Worm (Caenorhabditis elegans) whole organism, late embryonic: ENCODE measurements around the gene C35B1.9.

Experiments
- F13H6.1 ChIP-seq: sonication (generic microtip); optimal IDR thresholded peaks from 2 replicates; lab custom pipeline; 2016; ENCODE audit warnings: missing genetic modification characterization, missing compliant biosample characterization
- T23F11.4 ChIP-seq: fragments of 200-800 bp; sonication (Bioruptor generic); optimal IDR thresholded peaks from 2 replicates; lab custom pipeline; 2018; ENCODE audit warnings: mild to moderate bottlenecking, missing genetic modification characterization, missing compliant biosample characterization
- ceh-45 ChIP-seq: fragments of 200-800 bp; sonication (Bioruptor generic); IDR thresholded peaks from 2 replicates; pipeline ENCODE4 v1.3.6; 2022; ENCODE audit warnings: missing genetic modification reagents, missing genetic modification characterization, missing compliant biosample characterization
- nfya-1 ChIP-seq: sonication (generic microtip); optimal IDR thresholded peaks from 2 replicates; lab custom pipeline; 2017; ENCODE audit warnings: missing genetic modification characterization, mild to moderate bottlenecking, missing compliant biosample characterization, antibody characterized with exemption, moderate library complexity
- odd-2 ChIP-seq: sonication (generic microtip); optimal IDR thresholded peaks from 2 replicates; lab custom pipeline; 2017; ENCODE audit warnings: antibody characterized with exemption, mild to moderate bottlenecking, missing genetic modification characterization, missing compliant biosample characterization
- pha-4 ChIP-seq: fragments of 150-350 bp; optimal IDR thresholded peaks from 2 replicates; lab custom pipeline; 2018; ENCODE audit warnings: missing biosample characterization, missing genetic modification reagents, missing genetic modification characterization
- tbx-2 ChIP-seq: sonication (generic microtip); optimal IDR thresholded peaks from 2 replicates; lab custom pipeline; 2016; ENCODE audit warnings: missing genetic modification characterization, missing compliant biosample characterization
- zip-5 ChIP-seq: sonication (generic microtip); optimal IDR thresholded peaks from 2 replicates; lab custom pipeline; 2016; ENCODE audit warnings: missing genetic modification characterization, missing compliant biosample characterization

DNA sequence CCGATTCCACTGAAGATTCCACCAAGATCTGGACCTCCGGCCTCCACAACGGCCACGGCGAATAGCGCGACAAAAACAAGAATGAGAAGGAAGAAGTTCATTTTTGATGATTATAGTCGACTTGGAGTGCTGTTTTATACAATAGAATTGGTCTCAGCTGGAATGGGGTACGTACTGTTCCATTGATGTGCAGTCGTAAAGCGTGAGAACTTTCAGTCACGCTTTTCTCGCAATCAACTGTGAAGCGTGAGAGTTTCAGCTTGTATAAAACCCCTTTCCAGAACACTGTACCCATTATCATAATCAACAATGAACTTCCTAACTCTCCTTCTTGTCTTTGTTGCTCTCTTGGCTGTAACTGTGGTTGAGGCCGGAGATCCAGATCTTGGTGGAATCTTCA is 34.9 kb upstream of the C35B1.9 start, which contains the start of the genes F49F1.4 and F49F1.2:
- no peak for TF ChIP-seq T23F11.4 (GFP tag; lab: Kevin White, UChicago)
- TF ChIP-seq odd-2 (tag; lab: Kevin White, UChicago) = no peak
- no peak for TF ChIP-seq ceh-45 (GFP tag; lab: Robert Waterston, UW)
- no peak for TF ChIP-seq zip-5 (tag; lab: Kevin White, UChicago)
- no peak for TF ChIP-seq nfya-1
- no peak for TF ChIP-seq F13H6.1
- no peak for TF ChIP-seq tbx-2 (tag; lab: Kevin White, UChicago)
- TF ChIP-seq pha-4 (tag; lab: Kevin White, UChicago) = no peak
